Fruit fly (Drosophila melanogaster): ENCODE results near the gene CSN8.
A peak's percentile ranks its signal among the peaks of the same experiment; 100 is the strongest.

The CSN8 gene

dm6 chr2L:8326414-8327271 lies 38.0 kb upstream of the CSN8 start:
- peak; percentile 71 for TF ChIP-seq CG11504 (tag; optimal IDR thresholded peaks at IDR 0.05)
- no peak for TF ChIP-seq tll (GFP tag; optimal IDR thresholded peaks at IDR 0.05)
- TF ChIP-seq CG4282 (GFP tag; optimal IDR thresholded peaks at IDR 0.05): no peak
- TF ChIP-seq gsb (GFP tag; IDR thresholded peaks at IDR 0.05): no peak
- TF ChIP-seq CG10654 (GFP tag; optimal IDR thresholded peaks at IDR 0.05): no peak
- TF ChIP-seq sug (tag; optimal IDR thresholded peaks at IDR 0.05): peak; percentile 17
- TF ChIP-seq ab (GFP tag; optimal IDR thresholded peaks at IDR 0.05): no peak
- TF ChIP-seq chn (GFP tag; optimal IDR thresholded peaks at IDR 0.05): no peak
- no peak for TF ChIP-seq Nf-YB (GFP tag; optimal IDR thresholded peaks at IDR 0.05)
- TF ChIP-seq trem (tag; optimal IDR thresholded peaks at IDR 0.05): no peak
- no peak for TF ChIP-seq h (optimal IDR thresholded peaks at IDR 0.05)
- peak; percentile 30 for TF ChIP-seq grau (tag; optimal IDR thresholded peaks at IDR 0.05)
- TF ChIP-seq CG8924 (tag; optimal IDR thresholded peaks at IDR 0.05): peak; percentile 19
- TF ChIP-seq Lhr (GFP tag; optimal IDR thresholded peaks at IDR 0.05): no peak
- no peak for TF ChIP-seq CG6175 (GFP tag; IDR thresholded peaks at IDR 0.05)
- TF ChIP-seq CG13296 (GFP tag; optimal IDR thresholded peaks at IDR 0.05): peak; percentile 28
- peak; percentile 15 for TF ChIP-seq CG2120 (GFP tag; optimal IDR thresholded peaks at IDR 0.05)
- peak; percentile 41 for TF ChIP-seq CG7839 (tag; optimal IDR thresholded peaks at IDR 0.05)
- no peak for TF ChIP-seq emc (GFP tag; optimal IDR thresholded peaks at IDR 0.05)
- peak; percentile 11 for TF ChIP-seq CG10267 (tag; optimal IDR thresholded peaks at IDR 0.05)
- no peak for TF ChIP-seq nerfin-1 (tag; optimal IDR thresholded peaks at IDR 0.05)
- peak; percentile 28; the same call in 1 of the 3 replicates for TF ChIP-seq tgo (GFP tag; IDR thresholded peaks at IDR 0.05)
- no peak for TF ChIP-seq kah (GFP tag; optimal IDR thresholded peaks at IDR 0.05)
- no peak for TF ChIP-seq Awh (GFP tag; IDR thresholded peaks at IDR 0.05)
- no peak for TF ChIP-seq ham (GFP tag; IDR thresholded peaks at IDR 0.05)
- TF ChIP-seq fd64A (GFP tag; optimal IDR thresholded peaks at IDR 0.05): no peak
- no peak for TF ChIP-seq GATAe (GFP tag; conservative IDR thresholded peaks at IDR 0.05)
- no peak for TF ChIP-seq CG8359 (GFP tag; optimal IDR thresholded peaks at IDR 0.05; ENCODE audit: borderline replicate concordance)
- TF ChIP-seq CG3281 (GFP tag; optimal IDR thresholded peaks at IDR 0.05): peak; percentile 2
- TF ChIP-seq CG14710 (tag; optimal IDR thresholded peaks at IDR 0.05): no peak
- peak; percentile 61 for TF ChIP-seq gem (tag; optimal IDR thresholded peaks at IDR 0.05)
- no peak for TF ChIP-seq ken (GFP tag; IDR thresholded peaks at IDR 0.05)
- no peak for TF ChIP-seq CG12071 (GFP tag; optimal IDR thresholded peaks at IDR 0.05)
- no peak for TF ChIP-seq CG8478 (optimal IDR thresholded peaks at IDR 0.05)
- TF ChIP-seq mirr (GFP tag; optimal IDR thresholded peaks at IDR 0.05): no peak
- no peak for TF ChIP-seq ase (GFP tag; IDR thresholded peaks at IDR 0.05)
- no peak for TF ChIP-seq D19A (tag; optimal IDR thresholded peaks at IDR 0.05)
- TF ChIP-seq CG15601 (tag; optimal IDR thresholded peaks at IDR 0.05): no peak
- no peak for TF ChIP-seq CrebB (tag; optimal IDR thresholded peaks at IDR 0.05)
- TF ChIP-seq BtbVII (GFP tag; optimal IDR thresholded peaks at IDR 0.05): no peak
- no peak for TF ChIP-seq eyg (GFP tag; optimal IDR thresholded peaks at IDR 0.05)
- TF ChIP-seq Hey (tag; optimal IDR thresholded peaks at IDR 0.05): no peak
- TF ChIP-seq schlank (tag; optimal IDR thresholded peaks at IDR 0.05): no peak
- TF ChIP-seq HmgD (GFP tag; optimal IDR thresholded peaks at IDR 0.05): no peak
- no peak for TF ChIP-seq HLH54F (GFP tag; optimal IDR thresholded peaks at IDR 0.05)
- peak; percentile 32 for TF ChIP-seq CG7556 (GFP tag; optimal IDR thresholded peaks at IDR 0.05)
- no peak for TF ChIP-seq CG2889 (GFP tag; IDR thresholded peaks at IDR 0.05)
- no peak for TF ChIP-seq MTF-1 (GFP tag; optimal IDR thresholded peaks at IDR 0.05; ENCODE audit: borderline replicate concordance)
- no peak for TF ChIP-seq CG4707 (GFP tag; optimal IDR thresholded peaks at IDR 0.05)
- TF ChIP-seq CG10209 (GFP tag; optimal IDR thresholded peaks at IDR 0.05): peak; percentile 18

Data from whole organism, embryonic.